Worm (Caenorhabditis elegans): Measurements from ENCODE around the gene C39E9.12.

- TF ChIP-seq pha-4 (tag; optimal IDR thresholded peaks at IDR 0.05), result no peak
- TF ChIP-seq nhr-11 (tag; optimal IDR thresholded peaks at IDR 0.05), result no peak
- no peak for TF ChIP-seq ceh-82 (tag; optimal IDR thresholded peaks at IDR 0.05)
- TF ChIP-seq egl-27 (tag; optimal IDR thresholded peaks at IDR 0.05), result no peak
- TF ChIP-seq nhr-12 (tag; optimal IDR thresholded peaks at IDR 0.05), result no peak
- TF ChIP-seq ceh-9 (tag; optimal IDR thresholded peaks at IDR 0.05), result no peak
- TF ChIP-seq elt-1 (tag; optimal IDR thresholded peaks at IDR 0.05), result no peak
Measured at ce11 chrIV:13079119-13079518, 14.7 kb upstream of the C39E9.12 start, which contains the start of gene C39E9.8.
